Worm (Caenorhabditis elegans): ENCODE data around the gene F35D11.4.
A peak's percentile ranks its signal among the peaks of the same experiment; 100 is the strongest.

F35D11.4 gene

DNA sequence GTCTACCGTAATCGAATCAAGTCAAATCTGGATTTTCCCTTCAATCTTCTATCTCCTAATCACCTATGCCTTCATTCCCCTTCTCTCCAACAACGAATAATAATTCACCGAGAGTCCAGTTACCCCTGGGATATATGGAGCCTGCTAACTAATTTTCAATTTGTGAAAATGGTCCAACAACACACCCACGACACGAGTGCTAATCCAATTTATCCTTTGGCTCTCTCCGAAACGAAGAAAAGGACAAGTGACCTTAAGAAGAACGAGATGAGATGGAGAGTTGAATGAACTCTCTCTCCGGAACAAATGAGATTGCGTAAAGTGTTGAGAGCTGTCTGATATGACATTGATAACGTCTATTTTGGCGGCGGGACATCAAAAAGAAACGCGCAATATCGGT is 18.9 kb upstream of the F35D11.4 start:
- TF ChIP-seq ceh-19 (GFP tag; optimal IDR thresholded peaks at IDR 0.05) (no peak), lim-6 (tag; optimal IDR thresholded peaks at IDR 0.05) (no peak), pat-9 (tag; optimal IDR thresholded peaks at IDR 0.05) (no peak), rnt-1 (tag; optimal IDR thresholded peaks at IDR 0.05) (no peak), dmd-4 (tag; optimal IDR thresholded peaks at IDR 0.05; ENCODE audit: borderline replicate concordance) (no peak), pha-2 (tag; optimal IDR thresholded peaks at IDR 0.05) (no peak), unc-42 (tag; optimal IDR thresholded peaks at IDR 0.05) (peak; percentile 97), madf-2 (tag; optimal IDR thresholded peaks at IDR 0.05) (no peak), ceh-48 (tag; optimal IDR thresholded peaks at IDR 0.05) (no peak), ceh-31 (tag; optimal IDR thresholded peaks at IDR 0.05) (peak; percentile 46), elt-2 (tag; optimal IDR thresholded peaks at IDR 0.05) (peak; percentile 90), hlh-13 (GFP tag; optimal IDR thresholded peaks at IDR 0.05) (no peak), npax-4 (tag; optimal IDR thresholded peaks at IDR 0.05) (no peak), sox-2 (GFP tag; IDR thresholded peaks at IDR 0.05) (no peak)

DNA sequence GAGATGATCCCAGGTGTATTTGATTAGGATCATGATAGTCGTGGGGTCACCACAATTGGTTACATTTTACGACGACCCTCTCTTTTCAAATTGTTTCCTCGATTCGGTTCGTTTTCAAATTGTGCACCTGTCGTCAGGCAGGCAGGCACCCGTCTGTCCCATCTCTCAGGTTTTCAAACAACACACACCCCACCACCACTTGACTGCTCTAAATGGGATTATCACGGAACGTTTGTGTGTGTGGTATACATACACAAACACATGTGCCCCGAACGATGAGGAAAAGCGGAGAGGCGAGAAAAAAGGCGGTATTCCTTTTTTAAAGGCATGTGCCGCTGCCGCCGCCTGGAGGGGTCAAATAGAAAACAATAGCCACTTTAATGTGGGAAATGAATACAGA is 17.9 kb upstream of the F35D11.4 start:
- no peak for TF ChIP-seq ref-2 (tag; optimal IDR thresholded peaks at IDR 0.05)
- TF ChIP-seq dmd-4 (tag; optimal IDR thresholded peaks at IDR 0.05; ENCODE audit: borderline replicate concordance): no peak
- TF ChIP-seq pros-1 (tag; optimal IDR thresholded peaks at IDR 0.05): no peak
- TF ChIP-seq ceh-6 (GFP tag; optimal IDR thresholded peaks at IDR 0.05): peak; percentile 12
- TF ChIP-seq C38D4.7 (GFP tag; optimal IDR thresholded peaks at IDR 0.05): no peak
- TF ChIP-seq nhr-232 (tag; optimal IDR thresholded peaks at IDR 0.05): no peak
- no peak for TF ChIP-seq hlh-15 (tag; optimal IDR thresholded peaks at IDR 0.05)
- peak; percentile 51; the same call in 1 of the 2 replicates for TF ChIP-seq sox-2 (GFP tag; IDR thresholded peaks at IDR 0.05)
- no peak for TF ChIP-seq pat-9 (tag; optimal IDR thresholded peaks at IDR 0.05)
- no peak for TF ChIP-seq ceh-22 (tag; optimal IDR thresholded peaks at IDR 0.05)

DNA sequence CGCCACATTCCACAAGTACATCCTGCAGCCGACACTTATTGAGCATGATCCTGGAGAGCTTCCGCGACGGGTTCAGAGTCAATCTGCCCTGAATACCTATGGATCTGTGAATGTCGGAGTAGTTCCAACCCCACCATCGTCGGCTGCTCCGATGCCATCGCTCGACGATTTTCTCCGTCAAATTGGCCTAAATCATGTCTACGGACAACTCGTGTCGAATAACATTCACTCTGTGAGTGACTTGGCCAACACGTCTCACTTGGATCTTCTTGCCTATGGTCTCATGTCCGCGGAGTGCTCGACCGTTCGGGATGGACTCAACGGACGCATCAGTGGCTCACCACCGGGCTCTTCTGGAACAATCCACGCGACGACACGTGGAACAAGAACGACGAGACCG is 13.1 kb upstream of the F35D11.4 start:
- TF ChIP-seq K09A11.1 (tag; optimal IDR thresholded peaks at IDR 0.05; ENCODE audit: insufficient read depth) (no peak), ets-4 (tag; optimal IDR thresholded peaks at IDR 0.05) (no peak), tbx-2 (tag; optimal IDR thresholded peaks at IDR 0.05) (no peak), nhr-232 (tag; optimal IDR thresholded peaks at IDR 0.05) (no peak), ama-1 (optimal IDR thresholded peaks at IDR 0.05) (no peak), ztf-16 (tag; optimal IDR thresholded peaks at IDR 0.05) (no peak), nhr-11 (tag; optimal IDR thresholded peaks at IDR 0.05) (no peak), zip-5 (tag; optimal IDR thresholded peaks at IDR 0.05) (no peak), pax-1 (tag; optimal IDR thresholded peaks at IDR 0.05) (no peak), unc-86 (tag; optimal IDR thresholded peaks at IDR 0.05) (no peak), unc-55 (GFP tag; optimal IDR thresholded peaks at IDR 0.05) (no peak), pat-9 (tag; optimal IDR thresholded peaks at IDR 0.05) (no peak), ceh-30 (tag; optimal IDR thresholded peaks at IDR 0.05) (no peak)

DNA sequence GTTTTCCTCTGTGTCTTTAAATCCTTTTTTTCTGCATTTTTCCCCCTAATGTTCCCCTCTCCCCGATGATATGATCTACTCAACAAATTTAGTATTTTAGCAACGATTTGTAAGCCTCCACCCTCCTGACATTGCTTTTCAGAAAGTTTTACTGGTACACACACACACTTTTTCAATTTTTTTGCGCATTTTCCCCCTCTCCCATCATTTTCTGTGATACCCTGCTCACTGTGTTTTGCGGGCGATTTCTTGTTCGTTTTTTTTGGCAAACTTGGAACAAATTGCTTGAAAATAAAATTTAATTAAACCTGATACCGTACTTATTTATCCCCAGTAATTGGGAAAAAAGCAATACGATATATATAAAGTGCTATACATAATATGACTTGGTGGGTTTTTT is 12.6 kb upstream of the F35D11.4 start:
- no peak for TF ChIP-seq dve-1 (tag; optimal IDR thresholded peaks at IDR 0.05)
- TF ChIP-seq rnt-1 (tag; optimal IDR thresholded peaks at IDR 0.05): peak; percentile 10
- TF ChIP-seq che-1 (tag; optimal IDR thresholded peaks at IDR 0.05): no peak
- TF ChIP-seq pqm-1 (tag; optimal IDR thresholded peaks at IDR 0.05): no peak
- TF ChIP-seq unc-55 (GFP tag; optimal IDR thresholded peaks at IDR 0.05): no peak
- no peak for TF ChIP-seq hlh-15 (tag; optimal IDR thresholded peaks at IDR 0.05)
- no peak for TF ChIP-seq pros-1 (tag; optimal IDR thresholded peaks at IDR 0.05)
- peak; percentile 18 for TF ChIP-seq dmd-4 (tag; optimal IDR thresholded peaks at IDR 0.05; ENCODE audit: borderline replicate concordance)

DNA sequence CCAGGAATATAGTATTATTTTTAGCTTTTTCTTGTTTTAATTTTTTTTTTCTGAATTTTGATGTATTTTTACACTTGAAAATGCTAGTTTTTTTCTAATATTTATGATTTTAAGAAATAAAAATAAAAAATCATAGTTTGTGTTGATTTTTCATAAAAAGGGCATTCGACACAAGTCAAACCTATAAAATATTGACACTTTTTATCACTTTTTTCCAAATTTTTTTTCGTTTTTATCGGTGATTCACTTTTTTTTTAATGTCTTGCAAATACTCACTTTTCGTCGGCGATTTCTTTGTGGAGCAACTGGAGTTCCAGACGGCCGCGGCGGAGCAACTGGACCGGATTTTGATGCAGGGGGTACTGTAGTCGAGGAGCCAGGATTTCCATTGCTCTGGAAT is 5.8 kb upstream of the F35D11.4 start:
- TF ChIP-seq hlh-15 (tag; optimal IDR thresholded peaks at IDR 0.05): no peak
- TF ChIP-seq dmd-4 (tag; optimal IDR thresholded peaks at IDR 0.05; ENCODE audit: borderline replicate concordance): no peak
- TF ChIP-seq ets-4 (tag; optimal IDR thresholded peaks at IDR 0.05): no peak
- TF ChIP-seq K09A11.1 (tag; optimal IDR thresholded peaks at IDR 0.05; ENCODE audit: insufficient read depth): no peak
- TF ChIP-seq mec-3 (tag; optimal IDR thresholded peaks at IDR 0.05; ENCODE audit: borderline replicate concordance): no peak
- no peak for TF ChIP-seq fkh-10 (GFP tag; optimal IDR thresholded peaks at IDR 0.05)
- TF ChIP-seq madf-2 (tag; optimal IDR thresholded peaks at IDR 0.05): no peak
- no peak for TF ChIP-seq syd-9 (tag; optimal IDR thresholded peaks at IDR 0.05)
- TF ChIP-seq ceh-34 (tag; optimal IDR thresholded peaks at IDR 0.05): no peak
